Fruit fly (Drosophila melanogaster): ENCODE results near the gene BBS8.

Gene BBS8

DNA sequence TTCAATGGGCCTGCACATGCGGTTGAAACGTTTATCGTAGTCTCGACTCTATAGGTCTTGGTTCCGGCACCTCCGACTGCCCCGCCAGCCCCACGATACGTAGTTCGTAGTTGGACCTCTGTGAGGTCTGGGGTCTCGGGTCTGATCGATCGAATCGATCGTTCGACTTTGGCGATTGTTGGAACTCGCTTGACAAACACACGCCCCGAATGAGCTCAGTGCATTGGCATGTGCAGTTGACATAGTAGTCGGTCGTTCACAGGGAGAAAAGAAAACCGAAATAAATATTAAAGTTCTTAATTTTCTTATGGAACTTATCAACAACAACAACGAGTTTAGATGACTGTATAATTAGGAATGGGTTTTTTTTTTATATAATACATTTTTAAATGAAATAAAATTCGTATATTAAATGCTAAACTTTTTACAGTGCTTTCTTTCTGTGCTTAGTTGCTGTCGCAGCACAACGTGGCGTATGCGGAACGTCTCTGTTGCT lies 12.7 kb downstream of the BBS8 start (continued):
- TF ChIP-seq CG8765 (GFP tag; IDR thresholded peaks at IDR 0.05) (no peak), hkb (optimal IDR thresholded peaks at IDR 0.05) (no peak), hkb (GFP tag; IDR thresholded peaks at IDR 0.05) (peak; percentile 33; the same call in 1 of the 2 replicates), CG17802 (tag; optimal IDR thresholded peaks at IDR 0.05) (no peak), Sox100B (GFP tag; optimal IDR thresholded peaks at IDR 0.05) (peak; percentile 4), grn (GFP tag; optimal IDR thresholded peaks at IDR 0.05) (no peak), zfh1 (GFP tag; IDR thresholded peaks at IDR 0.05) (no peak), CG9797 (GFP tag; optimal IDR thresholded peaks at IDR 0.05) (no peak), Ravus (GFP tag; IDR thresholded peaks at IDR 0.05) (no peak), CG17359 (tag; optimal IDR thresholded peaks at IDR 0.05) (peak; percentile 57), klu (GFP tag; IDR thresholded peaks at IDR 0.05) (no peak), crol (GFP tag; IDR thresholded peaks at IDR 0.05) (peak; percentile 55), Bgb (GFP tag; IDR thresholded peaks at IDR 0.05; ENCODE audit: partially characterized antibody) (no peak), lab (GFP tag; optimal IDR thresholded peaks at IDR 0.05) (peak; percentile 8), Trl (optimal IDR thresholded peaks at IDR 0.05) (no peak), Trl (GFP tag; optimal IDR thresholded peaks at IDR 0.05) (no peak), CG15073 (GFP tag; optimal IDR thresholded peaks at IDR 0.05) (no peak), danr (GFP tag; IDR thresholded peaks at IDR 0.05) (0 out of 2 replicates have a peak, but pooled peaks have one; percentile 5), CG4707 (GFP tag; optimal IDR thresholded peaks at IDR 0.05) (no peak), CG7745 (tag; optimal IDR thresholded peaks at IDR 0.05) (no peak), CG9215 (GFP tag; IDR thresholded peaks at IDR 0.05) (no peak), CG17385 (GFP tag; optimal IDR thresholded peaks at IDR 0.05) (peak; percentile 13), dati (GFP tag; IDR thresholded peaks at IDR 0.05) (no peak), CHES-1-like (GFP tag; optimal IDR thresholded peaks at IDR 0.05) (no peak), lov (optimal IDR thresholded peaks at IDR 0.05) (no peak), lov (GFP tag; IDR thresholded peaks at IDR 0.05) (0 out of 3 replicates have a peak, but pooled peaks have one; percentile 17), CG9609 (GFP tag; optimal IDR thresholded peaks at IDR 0.05) (no peak), CG10366 (GFP tag; IDR thresholded peaks at IDR 0.05) (no peak), CG7987 (GFP tag; optimal IDR thresholded peaks at IDR 0.05) (no peak), maf-S (GFP tag; optimal IDR thresholded peaks at IDR 0.05) (no peak), CG7839 (tag; optimal IDR thresholded peaks at IDR 0.05) (peak; percentile 28), Hr51 (GFP tag; optimal IDR thresholded peaks at IDR 0.05) (peak in 1 of 2 experiments; percentile 61), Taf1 (GFP tag; IDR thresholded peaks at IDR 0.05) (no peak), pnt (GFP tag; optimal IDR thresholded peaks at IDR 0.05) (no peak), nmo (GFP tag; optimal IDR thresholded peaks at IDR 0.05) (peak; percentile 41), CG10565 (GFP tag; optimal IDR thresholded peaks at IDR 0.05) (no peak), chinmo (GFP tag; IDR thresholded peaks at IDR 0.05; ENCODE audit: partially characterized antibody) (no peak), CG11695 (GFP tag; IDR thresholded peaks at IDR 0.05) (no peak), prd (optimal IDR thresholded peaks at IDR 0.05) (no peak), prd (GFP tag; IDR thresholded peaks at IDR 0.05) (peak; percentile 21; the same call in 1 of the 3 replicates), vvl (GFP tag; IDR thresholded peaks at IDR 0.05) (no peak), Asciz (GFP tag; optimal IDR thresholded peaks at IDR 0.05) (peak; percentile 34), CG11723 (GFP tag; optimal IDR thresholded peaks at IDR 0.05) (no peak), ara (GFP tag; IDR thresholded peaks at IDR 0.05) (no peak), CG10267 (tag; optimal IDR thresholded peaks at IDR 0.05) (peak; percentile 4), MTF-1 (GFP tag; optimal IDR thresholded peaks at IDR 0.05; ENCODE audit: borderline replicate concordance) (no peak), CG7556 (GFP tag; optimal IDR thresholded peaks at IDR 0.05) (no peak), onecut (GFP tag; IDR thresholded peaks at IDR 0.05) (peak; percentile 51), CG4328 (GFP tag; optimal IDR thresholded peaks at IDR 0.05) (no peak), sd (tag; optimal IDR thresholded peaks at IDR 0.05) (peak; percentile 34), phol (tag; optimal IDR thresholded peaks at IDR 0.05) (peak; percentile 24), CG12219 (GFP tag; optimal IDR thresholded peaks at IDR 0.05) (no peak)
